Fruit fly (Drosophila melanogaster): ENCODE data around the gene SCaMC.

DNA sequence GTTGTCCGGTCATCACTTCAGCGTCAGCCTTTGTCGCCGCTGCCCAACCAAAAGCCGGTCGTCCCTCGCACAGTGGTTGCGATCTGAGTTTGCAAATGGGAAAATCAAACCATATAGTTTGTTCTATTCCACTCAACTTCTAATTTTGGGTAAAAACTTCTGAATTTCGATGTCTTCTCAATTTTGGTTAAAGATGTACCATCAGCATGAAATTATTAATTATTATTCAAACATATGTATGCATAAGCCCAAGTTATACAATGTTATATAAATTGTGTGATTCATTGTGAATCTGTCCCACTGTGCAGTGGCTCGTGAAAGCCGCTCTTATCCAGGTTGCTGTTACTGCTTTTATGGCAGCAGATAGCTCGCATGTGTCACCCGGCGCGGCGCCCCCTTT, 28.0 kb upstream of the SCaMC start:
- TF ChIP-seq Ets98B (GFP tag; IDR thresholded peaks at IDR 0.05) (no peak), EcR (GFP tag; optimal IDR thresholded peaks at IDR 0.05) (peak; percentile 13), Pif1A (GFP tag; optimal IDR thresholded peaks at IDR 0.05) (peak; percentile 50), Snoo (tag; optimal IDR thresholded peaks at IDR 0.05) (peak; percentile 56), CG8159 (tag; optimal IDR thresholded peaks at IDR 0.05) (peak; percentile 82), CG13204 (GFP tag; optimal IDR thresholded peaks at IDR 0.05) (peak; percentile 43), CG8301 (tag; optimal IDR thresholded peaks at IDR 0.05) (peak; percentile 54), gl (tag; optimal IDR thresholded peaks at IDR 0.05) (no peak), CG15710 (tag; optimal IDR thresholded peaks at IDR 0.05) (peak; percentile 74), CG34367 (tag; optimal IDR thresholded peaks at IDR 0.05) (peak; percentile 53), CG12605 (GFP tag; IDR thresholded peaks at IDR 0.05) (no peak), CG14655 (GFP tag; optimal IDR thresholded peaks at IDR 0.05) (peak; percentile 65), CG17806 (tag; optimal IDR thresholded peaks at IDR 0.05) (peak; percentile 63)
